Fruit fly (Drosophila melanogaster) whole organism, embryonic: ENCODE measurements around the gene Alg2.
A peak's percentile ranks its signal among the peaks of the same experiment; 100 is the strongest.

Source experiments
- Bdp1 ChIP-seq: fragments of 200-800 bp; sonication (Bioruptor generic); optimal IDR thresholded peaks from 3 replicates; lab custom pipeline; 2016; ENCODE audit warnings: missing biosample characterization, missing genetic modification characterization
- Bgb ChIP-seq: fragments of 200-800 bp; sonication (Bioruptor generic); IDR thresholded peaks from 2 replicates; pipeline ENCODE4 v1.3.6; 2022; ENCODE audit warnings: missing biosample characterization, missing genetic modification characterization; ENCODE audit not compliant: partially characterized antibody
- C15 ChIP-seq: fragments of 200-800 bp; sonication (Bioruptor generic); IDR thresholded peaks from 3 replicates; pipeline ENCODE4 v1.3.6; 2022; ENCODE audit warnings: missing biosample characterization, missing genetic modification characterization
- CG15696 ChIP-seq: fragments of 200-800 bp; sonication (Bioruptor generic); optimal IDR thresholded peaks from 2 replicates; lab custom pipeline; 2019; ENCODE audit warnings: missing biosample characterization, mild to moderate bottlenecking, missing genetic modification characterization, moderate library complexity
- CG16779 ChIP-seq: fragments of 200-800 bp; sonication (Bioruptor generic); IDR thresholded peaks from 2 replicates; pipeline ENCODE4 v1.3.6; 2022; ENCODE audit warnings: missing biosample characterization, missing genetic modification characterization
- CG16813 ChIP-seq: fragments of 200-800 bp; sonication (Bioruptor generic); IDR thresholded peaks from 3 replicates; pipeline ENCODE4 v1.3.6; 2022; ENCODE audit warnings: missing biosample characterization, missing genetic modification characterization; ENCODE audit not compliant: partially characterized antibody
- CG16815 ChIP-seq: fragments of 200-800 bp; sonication (Bioruptor generic); optimal IDR thresholded peaks from 3 replicates; lab custom pipeline; 2017; ENCODE audit warnings: missing biosample characterization, mild to moderate bottlenecking, missing genetic modification characterization
- CG2889 ChIP-seq: fragments of 200-800 bp; sonication (Bioruptor generic); IDR thresholded peaks from 3 replicates; pipeline ENCODE4 v1.3.6; 2022; ENCODE audit warnings: missing biosample characterization, missing genetic modification characterization
- CG6791 ChIP-seq: fragments of 200-800 bp; sonication (Bioruptor generic); IDR thresholded peaks from 3 replicates; pipeline ENCODE4 v1.3.6; 2022; ENCODE audit warnings: missing biosample characterization, missing genetic modification characterization; ENCODE audit not compliant: partially characterized antibody
- CG7963 ChIP-seq: fragments of 200-800 bp; sonication (Bioruptor generic); IDR thresholded peaks from 3 replicates; pipeline ENCODE4 v1.3.6; 2022; ENCODE audit warnings: missing biosample characterization, missing genetic modification characterization; ENCODE audit not compliant: partially characterized antibody
- Dll ChIP-seq: fragments of 200-800 bp; sonication (Bioruptor generic); IDR thresholded peaks from 4 replicates; pipeline ENCODE4 v1.3.6; 2022; ENCODE audit warnings: missing biosample characterization, missing genetic modification characterization; ENCODE audit not compliant: partially characterized antibody
- Doc3 ChIP-seq: fragments of 200-800 bp; sonication (Bioruptor generic); IDR thresholded peaks from 3 replicates; pipeline ENCODE4 v1.3.6; 2022; ENCODE audit warnings: missing biosample characterization, missing genetic modification characterization; ENCODE audit not compliant: partially characterized antibody
- HLH4C ChIP-seq: fragments of 200-800 bp; sonication (Bioruptor generic); IDR thresholded peaks from 3 replicates; pipeline ENCODE4 v1.3.6; 2022; ENCODE audit warnings: missing biosample characterization, missing genetic modification characterization; ENCODE audit not compliant: partially characterized antibody
- Neu2 ChIP-seq: fragments of 200-800 bp; sonication (Bioruptor generic); optimal IDR thresholded peaks from 3 replicates; lab custom pipeline; 2016; ENCODE audit warnings: missing biosample characterization, missing genetic modification characterization, borderline replicate concordance
- Opbp ChIP-seq: fragments of 200-800 bp; sonication (Bioruptor generic); IDR thresholded peaks from 3 replicates; pipeline ENCODE4 v1.3.6; 2022; ENCODE audit warnings: missing biosample characterization, missing genetic modification characterization; ENCODE audit not compliant: partially characterized antibody
- Pdp1 ChIP-seq, 2 experiments: fragments of 200-800 bp; sonication (Bioruptor generic); optimal IDR thresholded peaks; 3 replicates each; lab custom pipeline; 2016; ENCODE audit warnings: missing biosample characterization in 2 of 2, missing genetic modification characterization in 2 of 2, mild to moderate bottlenecking in 1 of 2, moderate library complexity in 1 of 2
- Scr ChIP-seq: fragments of 200-800 bp; sonication (Bioruptor generic); IDR thresholded peaks from 2 replicates; pipeline ENCODE4 v1.3.6; 2022; ENCODE audit warnings: missing biosample characterization, missing genetic modification characterization; ENCODE audit not compliant: partially characterized antibody
- Sry-δ ChIP-seq: fragments of 200-800 bp; sonication (Bioruptor generic); optimal IDR thresholded peaks from 2 replicates; lab custom pipeline; 2016; ENCODE audit warnings: missing biosample characterization, missing genetic modification characterization
- amos ChIP-seq: fragments of 200-800 bp; sonication (Bioruptor generic); IDR thresholded peaks from 2 replicates; pipeline ENCODE4 v1.3.6; 2022; ENCODE audit warnings: missing biosample characterization, missing genetic modification characterization; ENCODE audit not compliant: partially characterized antibody
- ap ChIP-seq: fragments of 200-800 bp; sonication (Bioruptor generic); IDR thresholded peaks from 2 replicates; pipeline ENCODE4 v1.3.6; 2022; ENCODE audit warnings: missing biosample characterization, missing genetic modification characterization
- bbx ChIP-seq: fragments of 200-800 bp; sonication (Bioruptor generic); IDR thresholded peaks from 2 replicates; pipeline ENCODE4 v1.3.6; 2022; ENCODE audit warnings: missing biosample characterization, missing genetic modification characterization; ENCODE audit not compliant: partially characterized antibody
- chinmo ChIP-seq: fragments of 200-800 bp; sonication (Bioruptor generic); IDR thresholded peaks from 4 replicates; pipeline ENCODE4 v1.3.6; 2022; ENCODE audit warnings: missing biosample characterization, missing genetic modification characterization; ENCODE audit not compliant: partially characterized antibody
- exex ChIP-seq: fragments of 200-800 bp; sonication (Bioruptor generic); optimal IDR thresholded peaks from 4 replicates; lab custom pipeline; 2018; ENCODE audit warnings: missing biosample characterization, mild to moderate bottlenecking, missing genetic modification characterization, moderate library complexity
- hkb ChIP-seq, 2 experiments: fragments of 200-800 bp in 1 of 2; fragments of >200 bp in 1 of 2; sonication (Bioruptor generic) in 1 of 2; IDR thresholded peaks in 1 of 2; optimal IDR thresholded peaks in 1 of 2; 2 replicates each; pipeline versions ENCODE4 v1.3.6 to Lab custom; 2017 to 2022; ENCODE audit warnings: missing biosample characterization in 1 of 2, missing genetic modification characterization in 1 of 2
- inv ChIP-seq: fragments of 200-800 bp; sonication (Bioruptor generic); IDR thresholded peaks from 2 replicates; pipeline ENCODE4 v1.3.6; 2022; ENCODE audit warnings: missing biosample characterization, missing genetic modification characterization; ENCODE audit not compliant: partially characterized antibody
- nerfin-2 ChIP-seq: fragments of 200-800 bp; sonication (Bioruptor generic); IDR thresholded peaks from 2 replicates; pipeline ENCODE4 v1.3.6; 2022; ENCODE audit warnings: missing biosample characterization, missing genetic modification characterization; ENCODE audit not compliant: partially characterized antibody
- odd ChIP-seq: fragments of 200-800 bp; sonication (Bioruptor generic); optimal IDR thresholded peaks from 2 replicates; lab custom pipeline; 2017; ENCODE audit warnings: missing biosample characterization, mild to moderate bottlenecking, missing genetic modification characterization
- sens ChIP-seq: fragments of 200-800 bp; sonication (Bioruptor generic); peaks from one replicate; lab custom pipeline; 2016; ENCODE audit warnings: missing biosample characterization, missing genetic modification characterization
- slp2 ChIP-seq: fragments of 200-800 bp; sonication (Bioruptor generic); optimal IDR thresholded peaks from 2 replicates; lab custom pipeline; 2016; ENCODE audit warnings: missing biosample characterization, missing genetic modification characterization
- stwl ChIP-seq: fragments of 200-800 bp; sonication (Bioruptor generic); optimal IDR thresholded peaks from 3 replicates; lab custom pipeline; 2018; ENCODE audit warnings: missing biosample characterization, mild to moderate bottlenecking, missing genetic modification characterization, moderate library complexity
- tgo ChIP-seq: fragments of 200-800 bp; sonication (Bioruptor generic); IDR thresholded peaks from 3 replicates; pipeline ENCODE4 v1.3.6; 2022; ENCODE audit warnings: missing biosample characterization, missing genetic modification characterization
- tna ChIP-seq: fragments of 200-800 bp; sonication (Bioruptor generic); IDR thresholded peaks from 2 replicates; pipeline ENCODE4 v1.3.6; 2022; ENCODE audit warnings: missing biosample characterization, missing genetic modification characterization; ENCODE audit not compliant: partially characterized antibody

Alg2 gene

dm6 chr3L:3111127-3111526, 32.5 kb upstream of the Alg2 start, which contains the start of gene CG45066:
Gene CG45066, minus strand, starts transcription at chr3L:3111227.
- TF ChIP-seq C15 (GFP tag; lab: Robert Waterston, UW) = no peak
- TF ChIP-seq CG2889 = no peak
- no peak for TF ChIP-seq Neu2 (GFP tag; lab: Kevin White, UChicago)
- TF ChIP-seq Pdp1 (GFP tag; optimal IDR thresholded peaks at IDR 0.05; lab: Kevin White, UChicago) = no peak
- TF ChIP-seq hkb (optimal IDR thresholded peaks at IDR 0.05; lab: Kevin White, UChicago) = no peak
- TF ChIP-seq hkb (GFP tag; IDR thresholded peaks at IDR 0.05; lab: Robert Waterston, UW) = no peak
- TF ChIP-seq slp2 (GFP tag; lab: Kevin White, UChicago) = no peak
- TF ChIP-seq Doc3 = no peak

dm6 chr3L:3114367-3114766, 29.2 kb upstream of the Alg2 start, which contains the start of gene CG45067:
Gene CG45067, minus strand, starts transcription at chr3L:3114467.
- TF ChIP-seq Sry-δ (GFP tag; lab: Kevin White, UChicago) = no peak
- TF ChIP-seq CG16779 (GFP tag; lab: Robert Waterston, UW) = no peak

- TF ChIP-seq stwl (tag; lab: Kevin White, UChicago) = no peak
- TF ChIP-seq ap (GFP tag; lab: Robert Waterston, UW) = no peak
- peak; percentile 10; the same call in 1 of the 2 replicates for TF ChIP-seq inv (GFP tag; lab: Robert Waterston, UW)
- peak in 1 of 2 experiments; percentile 41 for TF ChIP-seq Pdp1 (GFP tag; optimal IDR thresholded peaks at IDR 0.05; lab: Kevin White, UChicago)
- TF ChIP-seq HLH4C (GFP tag; lab: Robert Waterston, UW) = peak; percentile 24; the same call in 1 of the 3 replicates
- peak; percentile 97 for TF ChIP-seq Bdp1 (GFP tag; lab: Kevin White, UChicago)
- 0 out of 4 replicates have a peak, but pooled peaks have one; percentile 32 for TF ChIP-seq Dll (GFP tag; lab: Robert Waterston, UW)
- peak; percentile 71 for TF ChIP-seq CG6791 (GFP tag; lab: Robert Waterston, UW)
- peak; percentile 43 for TF ChIP-seq sens (GFP tag; lab: Kevin White, UChicago)
- peak; percentile 66; the same call in 1 of the 2 replicates for TF ChIP-seq amos (GFP tag; lab: Robert Waterston, UW)
- TF ChIP-seq CG16813 = peak; percentile 50; the same call in 2 of the 3 replicates
- no peak for TF ChIP-seq tgo (GFP tag; lab: Robert Waterston, UW)
- peak; percentile 72 for TF ChIP-seq Bgb
- TF ChIP-seq CG15696 (tag; lab: Kevin White, UChicago) = peak; percentile 1
- no peak for TF ChIP-seq odd
- TF ChIP-seq chinmo (GFP tag; lab: Robert Waterston, UW) = peak; percentile 57; the same call in 1 of the 4 replicates
- TF ChIP-seq bbx (GFP tag; lab: Robert Waterston, UW) = peak; percentile 48
- TF ChIP-seq CG7963 (GFP tag; lab: Robert Waterston, UW) = 0 out of 3 replicates have a peak, but pooled peaks have one; percentile 35
- peak; percentile 32; the same call in 1 of the 2 replicates for TF ChIP-seq nerfin-2 (GFP tag; lab: Robert Waterston, UW)
- no peak for TF ChIP-seq CG16815 (GFP tag; lab: Kevin White, UChicago)
- TF ChIP-seq Scr = peak; percentile 53; the same call in 1 of the 2 replicates
- 0 out of 2 replicates have a peak, but pooled peaks have one; percentile 63 for TF ChIP-seq tna (GFP tag; lab: Robert Waterston, UW)
- peak; percentile 58; the same call in 2 of the 3 replicates for TF ChIP-seq Opbp (GFP tag; lab: Robert Waterston, UW)
- TF ChIP-seq exex (tag; lab: Kevin White, UChicago) = peak; percentile 34
Measured at dm6 chr3L:3121769-3122432, 21.7 kb upstream of the Alg2 start.
